Fruit fly (Drosophila melanogaster) whole organism, wandering third instar larva: ENCODE data around the gene CG3961.
A peak's percentile ranks its signal among the peaks of the same experiment; 100 is the strongest.

Experiments
- Dfd ChIP-seq: fragments of >200 bp; optimal IDR thresholded peaks from 2 replicates; lab custom pipeline; 2017; ENCODE audit warnings: missing biosample characterization, missing genetic modification characterization
- Dif ChIP-seq: fragments of 200-275, 200-300 bp; sonication (Bioruptor generic); optimal IDR thresholded peaks from 2 replicates; lab custom pipeline; 2018; ENCODE audit warnings: missing biosample characterization, missing genetic modification characterization; ENCODE audit not compliant: partially characterized antibody
- N ChIP-seq: fragments of >200 bp; optimal IDR thresholded peaks from 2 replicates; lab custom pipeline; 2018; ENCODE audit warnings: missing biosample characterization, missing external identifiers, missing genetic modification characterization
- psq ChIP-seq: fragments of 200-800 bp; sonication (Bioruptor generic); optimal IDR thresholded peaks from 3 replicates; lab custom pipeline; 2017; ENCODE audit warnings: missing biosample characterization, mild to moderate bottlenecking, missing genetic modification characterization, moderate library complexity
- sv ChIP-seq: fragments of 200-800 bp; sonication (Bioruptor generic); optimal IDR thresholded peaks from 3 replicates; lab custom pipeline; 2016; ENCODE audit warnings: missing biosample characterization, missing genetic modification characterization

- TF ChIP-seq Dif (GFP tag; lab: Kevin White, UChicago): no peak
- no peak for TF ChIP-seq sv
- no peak for TF ChIP-seq N
- peak; percentile 44 for TF ChIP-seq psq (GFP tag; lab: Kevin White, UChicago)
- TF ChIP-seq Dfd (GFP tag; lab: Kevin White, UChicago): no peak
Measured at dm6 chr3L:18870027-18870426, 20.3 kb downstream of the CG3961 start, which contains the start of gene Blos3.
